Worm (Caenorhabditis elegans) whole organism, L4 larva: ENCODE data around the gene ZK262.19.

Source experiments
- F26F4.8 ChIP-seq: fragments of 200-800 bp; sonication (Bioruptor generic); conservative IDR thresholded peaks from 2 replicates; pipeline ENCODE4 v1.3.6; 2022; ENCODE audit warnings: missing genetic modification characterization, missing compliant biosample characterization
- F44E2.7 ChIP-seq: fragments of 200-800 bp; sonication (Bioruptor generic); IDR thresholded peaks from 2 replicates; pipeline ENCODE4 v2.1.2; 2022; ENCODE audit warnings: missing genetic modification characterization, missing compliant biosample characterization
- Y105C5A.15 ChIP-seq: fragments of 200-800 bp; sonication (Bioruptor generic); IDR thresholded peaks from 2 replicates; pipeline ENCODE4 v1.3.6; 2022; ENCODE audit warnings: missing genetic modification characterization, missing compliant biosample characterization
- Y5F2A.4 ChIP-seq: fragments of 200-800 bp; sonication (Bioruptor generic); optimal IDR thresholded peaks from 2 replicates; lab custom pipeline; 2018; ENCODE audit warnings: mild to moderate bottlenecking, missing genetic modification characterization, missing compliant biosample characterization
- ZK546.5 ChIP-seq, 2 experiments: sonication (generic microtip); optimal IDR thresholded peaks; 2 replicates each; lab custom pipeline; 2017; ENCODE audit warnings: missing biosample characterization in 2 of 2, missing genetic modification characterization in 2 of 2
- aha-1 ChIP-seq: fragments of 150-350 bp; peaks from one replicate; lab custom pipeline; 2014; ENCODE audit warnings: missing biosample characterization, missing genetic modification characterization
- aly-2 ChIP-seq: sonication (generic microtip); optimal IDR thresholded peaks from 2 replicates; lab custom pipeline; 2018; ENCODE audit warnings: missing biosample characterization, missing genetic modification characterization
- ama-1 ChIP-seq: fragments of 150-350 bp; optimal IDR thresholded peaks from 2 replicates; lab custom pipeline; 2014; ENCODE audit warnings: inconsistent platforms, mixed read lengths
- attf-4 ChIP-seq: sonication (generic microtip); optimal IDR thresholded peaks from 3 replicates; lab custom pipeline; 2017; ENCODE audit warnings: missing biosample characterization, missing genetic modification characterization
- daf-16 ChIP-seq, 3 experiments: sonication (generic microtip); optimal IDR thresholded peaks; 2 replicates each; lab custom pipeline; 2016 to 2017; ENCODE audit warnings: missing genetic modification characterization in 3 of 3, missing genetic modification reagents in 3 of 3, mild to moderate bottlenecking in 2 of 3, missing compliant biosample characterization in 2 of 3, missing biosample characterization in 1 of 3, moderate library complexity in 1 of 3
- dmd-6 ChIP-seq: fragments of 200-800 bp; sonication (Bioruptor generic); IDR thresholded peaks from 2 replicates; pipeline ENCODE4 v1.3.6; 2022; ENCODE audit warnings: missing genetic modification reagents, missing genetic modification characterization, missing compliant biosample characterization
- dmd-8 ChIP-seq: fragments of 200-800 bp; sonication (Bioruptor generic); IDR thresholded peaks from 2 replicates; pipeline ENCODE4 v1.3.6; 2022; ENCODE audit warnings: missing genetic modification characterization, missing compliant biosample characterization
- duxl-1 ChIP-seq: sonication (generic microtip); optimal IDR thresholded peaks from 2 replicates; lab custom pipeline; 2016; ENCODE audit warnings: mild to moderate bottlenecking, missing genetic modification characterization, moderate library complexity, missing compliant biosample characterization; ENCODE audit not compliant: poor library complexity
- dve-1 ChIP-seq: sonication (generic microtip); optimal IDR thresholded peaks from 2 replicates; lab custom pipeline; 2017; ENCODE audit warnings: antibody characterized with exemption, mild to moderate bottlenecking, missing genetic modification characterization, missing compliant biosample characterization; ENCODE audit not compliant: insufficient read depth
- egl-43 ChIP-seq: fragments of 200-800 bp; sonication (Bioruptor generic); IDR thresholded peaks from 2 replicates; pipeline ENCODE4 v1.3.6; 2022; ENCODE audit warnings: missing genetic modification reagents, missing genetic modification characterization, missing compliant biosample characterization
- hlh-11 ChIP-seq: fragments of 200-800 bp; sonication (Bioruptor generic); optimal IDR thresholded peaks from 2 replicates; lab custom pipeline; 2018; ENCODE audit warnings: mild to moderate bottlenecking, missing genetic modification characterization, missing compliant biosample characterization
- lim-7 ChIP-seq: fragments of 200-800 bp; sonication (Bioruptor generic); IDR thresholded peaks from 2 replicates; pipeline ENCODE4 v1.3.6; 2022; ENCODE audit warnings: missing genetic modification characterization, missing compliant biosample characterization
- lin-1 ChIP-seq: fragments of 200-800 bp; sonication (Bioruptor generic); IDR thresholded peaks from 2 replicates; pipeline ENCODE4 v1.3.6; 2022; ENCODE audit warnings: missing genetic modification reagents, missing genetic modification characterization, missing compliant biosample characterization
- lin-13 ChIP-seq: fragments of 150-350 bp; optimal IDR thresholded peaks from 2 replicates; lab custom pipeline; 2014; ENCODE audit warnings: missing biosample characterization, missing genetic modification reagents, missing genetic modification characterization
- lin-38 ChIP-seq: fragments of 200-800 bp; sonication (Bioruptor generic); IDR thresholded peaks from 2 replicates; pipeline ENCODE4 v1.3.6; 2022; ENCODE audit warnings: missing genetic modification reagents, missing genetic modification characterization, missing compliant biosample characterization
- lsy-2 ChIP-seq, 2 experiments: fragments of 150-350 bp in 1 of 2; sonication (generic microtip) in 1 of 2; optimal IDR thresholded peaks; 2 replicates each; lab custom pipeline; 2014 to 2017; ENCODE audit warnings: missing biosample characterization in 2 of 2, missing genetic modification characterization in 2 of 2
- nhr-11 ChIP-seq: fragments of 150-350 bp; optimal IDR thresholded peaks from 2 replicates; lab custom pipeline; 2014; ENCODE audit warnings: missing biosample characterization, missing genetic modification characterization
- nhr-25 ChIP-seq: sonication (generic microtip); optimal IDR thresholded peaks from 2 replicates; lab custom pipeline; 2017; ENCODE audit warnings: missing genetic modification characterization, mild to moderate bottlenecking, missing compliant biosample characterization, antibody characterized with exemption, moderate library complexity, borderline replicate concordance; ENCODE audit not compliant: insufficient read depth
- nhr-28 ChIP-seq: fragments of 150-350 bp; optimal IDR thresholded peaks from 2 replicates; lab custom pipeline; 2014; ENCODE audit warnings: missing biosample characterization, missing genetic modification characterization
- nhr-41 ChIP-seq: fragments of 200-800 bp; sonication (Bioruptor generic); IDR thresholded peaks from 2 replicates; pipeline ENCODE4 v1.3.6; 2022; ENCODE audit warnings: missing genetic modification reagents, missing genetic modification characterization, missing compliant biosample characterization
- nhr-42 ChIP-seq: fragments of 200-800 bp; sonication (Bioruptor generic); IDR thresholded peaks from 2 replicates; pipeline ENCODE4 v1.3.6; 2022; ENCODE audit warnings: missing genetic modification characterization, missing compliant biosample characterization
- nhr-48 ChIP-seq: sonication (generic microtip); optimal IDR thresholded peaks from 2 replicates; lab custom pipeline; 2016; ENCODE audit warnings: mild to moderate bottlenecking, missing genetic modification characterization, missing compliant biosample characterization
- nhr-77 ChIP-seq: fragments of 150-350 bp; optimal IDR thresholded peaks from 2 replicates; lab custom pipeline; 2014; ENCODE audit warnings: missing biosample characterization, missing genetic modification characterization
- php-3 ChIP-seq: fragments of 200-800 bp; sonication (Bioruptor generic); IDR thresholded peaks from 2 replicates; pipeline ENCODE4 v1.3.6; 2022; ENCODE audit warnings: missing genetic modification reagents, missing genetic modification characterization, missing compliant biosample characterization
- pqm-1 ChIP-seq: sonication (generic microtip); optimal IDR thresholded peaks from 2 replicates; lab custom pipeline; 2017; ENCODE audit warnings: missing biosample characterization, missing genetic modification characterization
- rbr-2 ChIP-seq: sonication (generic microtip); optimal IDR thresholded peaks from 2 replicates; lab custom pipeline; 2016; ENCODE audit warnings: missing genotype, missing genetic modification characterization, missing compliant biosample characterization
- skn-1 ChIP-seq: fragments of 150-350 bp; optimal IDR thresholded peaks from 2 replicates; lab custom pipeline; 2014; ENCODE audit warnings: missing biosample characterization, missing genetic modification characterization
- tra-1 ChIP-seq: fragments of 200-800 bp; sonication (Bioruptor generic); IDR thresholded peaks from 2 replicates; pipeline ENCODE4 v1.3.6; 2022; ENCODE audit warnings: missing genetic modification reagents, missing genetic modification characterization, missing compliant biosample characterization
- unc-39 ChIP-seq: sonication (generic microtip); optimal IDR thresholded peaks from 2 replicates; lab custom pipeline; 2017; ENCODE audit warnings: missing biosample characterization, missing genetic modification characterization
- unc-62 ChIP-seq, 3 experiments: fragments of 150-350 bp in 1 of 3; sonication (generic microtip); optimal IDR thresholded peaks in 2 of 3; peaks in 1 of 3; 1 replicate in 1 of 3; 2 replicates in 2 of 3; lab custom pipeline; 2014 to 2017; ENCODE audit warnings: missing biosample characterization in 3 of 3, missing genetic modification characterization in 3 of 3, missing genetic modification reagents in 3 of 3, missing genotype in 1 of 3

Gene ZK262.19

ce11 chrV:18461200-18461728, 35.8 kb upstream of the ZK262.19 start, which contains the start of gene ZK228.3:
Gene ZK228.3, minus strand, starts transcription at chrV:18461250.
- TF ChIP-seq unc-62 (GFP tag; optimal IDR thresholded peaks at IDR 0.05 in 1 of 2; lab: Kevin White, UChicago) (no peak), unc-62 (tag; optimal IDR thresholded peaks at IDR 0.05; lab: Kevin White, UChicago) (no peak), lin-13 (GFP tag; lab: Kevin White, UChicago) (no peak), lin-1 (GFP tag; lab: Robert Waterston, UW) (0 out of 2 replicates have a peak, but pooled peaks have one; percentile 30), F26F4.8 (GFP tag; lab: Robert Waterston, UW) (no peak), daf-16 (GFP tag; optimal IDR thresholded peaks at IDR 0.05; lab: Kevin White, UChicago) (no peak), daf-16 (tag; optimal IDR thresholded peaks at IDR 0.05; lab: Kevin White, UChicago) (peak; percentile 55), dmd-6 (GFP tag; lab: Robert Waterston, UW) (peak; percentile 90), nhr-41 (GFP tag; lab: Robert Waterston, UW) (peak; percentile 93), php-3 (GFP tag; lab: Robert Waterston, UW) (peak; percentile 35; the same call in 1 of the 2 replicates), pqm-1 (tag; lab: Kevin White, UChicago) (peak; percentile 94), hlh-11 (tag; lab: Kevin White, UChicago) (peak; percentile 52), nhr-28 (peak; percentile 91), lsy-2 (tag; optimal IDR thresholded peaks at IDR 0.05; lab: Kevin White, UChicago) (no peak), nhr-48 (tag; lab: Kevin White, UChicago) (peak; percentile 23), nhr-77 (tag; lab: Kevin White, UChicago) (peak; percentile 76), tra-1 (peak; percentile 53; the same call in 1 of the 2 replicates)

DNA sequence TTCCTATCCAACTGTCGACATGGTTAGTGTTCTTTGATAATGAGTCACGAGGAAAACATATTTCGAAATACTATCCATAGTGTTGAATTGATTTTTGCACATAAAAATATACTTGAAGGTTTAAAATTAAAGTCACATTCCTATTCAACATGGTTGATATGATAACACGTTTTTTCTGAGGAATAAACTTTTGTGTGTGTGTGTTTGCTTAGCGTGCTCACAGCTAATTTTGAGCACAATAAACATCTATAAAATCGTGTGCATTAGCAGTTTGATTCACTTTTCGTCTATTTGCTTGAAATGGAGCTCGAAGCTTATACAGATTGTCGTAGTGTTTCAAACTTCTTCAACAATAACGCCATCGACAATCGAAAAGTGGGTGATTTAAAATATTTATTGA, 31.1 kb upstream of the ZK262.19 start, which contains the start of gene ZK228.10:
TSS of gene ZK228.10 (plus strand) at position 301 of the 400 bp plus-strand sequence.
- TF ChIP-seq dmd-8 (GFP tag; lab: Robert Waterston, UW) (no peak), attf-4 (tag; lab: Kevin White, UChicago) (no peak), aly-2 (tag; lab: Kevin White, UChicago) (no peak), lin-38 (GFP tag; lab: Robert Waterston, UW) (no peak), nhr-11 (tag; lab: Kevin White, UChicago) (no peak), F26F4.8 (GFP tag; lab: Robert Waterston, UW) (no peak), Y105C5A.15 (GFP tag; lab: Robert Waterston, UW) (no peak), egl-43 (no peak), skn-1 (no peak), lim-7 (GFP tag; lab: Robert Waterston, UW) (no peak), dve-1 (tag; lab: Kevin White, UChicago) (no peak), unc-39 (tag; lab: Kevin White, UChicago) (no peak), nhr-41 (GFP tag; lab: Robert Waterston, UW) (no peak), nhr-25 (tag; lab: Kevin White, UChicago) (no peak), duxl-1 (tag; lab: Kevin White, UChicago) (no peak), nhr-77 (tag; lab: Kevin White, UChicago) (no peak), ZK546.5 (tag; optimal IDR thresholded peaks at IDR 0.05; lab: Kevin White, UChicago) (no peak), Y5F2A.4 (GFP tag; lab: Kevin White, UChicago) (no peak), F44E2.7 (GFP tag; lab: Robert Waterston, UW) (no peak), nhr-42 (GFP tag; lab: Robert Waterston, UW) (no peak)
- TF ChIP-seq, all 104 proteins: peak for 0

- TF ChIP-seq rbr-2 = no peak
- peak; percentile 38 for TF ChIP-seq aha-1 (tag; lab: Kevin White, UChicago)
- TF ChIP-seq ama-1 = no peak
- TF ChIP-seq lsy-2 (tag; optimal IDR thresholded peaks at IDR 0.05; lab: Kevin White, UChicago) = no peak
Measured at ce11 chrV:18444118-18444517, 18.7 kb upstream of the ZK262.19 start, which contains the start of gene ZK228.1. Gene ZK228.1, plus strand, starts transcription at chrV:18444418.
